Fruit fly (Drosophila melanogaster): ENCODE data around the gene CG2540.

CG2540 gene

dm6 chrX:12631317-12632156, 1.9 kb downstream of the CG2540 start, which contains the start of gene Tomosyn:
Gene Tomosyn, plus strand, starts transcription at chrX:12631605.
- TF ChIP-seq Dll (optimal IDR thresholded peaks at IDR 0.05) (no peak), usp (GFP tag; optimal IDR thresholded peaks at IDR 0.05) (no peak), pan (optimal IDR thresholded peaks at IDR 0.05) (no peak), CG8478 (optimal IDR thresholded peaks at IDR 0.05) (no peak), psq (optimal IDR thresholded peaks at IDR 0.05) (no peak), EcR (GFP tag; optimal IDR thresholded peaks at IDR 0.05) (no peak)

DNA sequence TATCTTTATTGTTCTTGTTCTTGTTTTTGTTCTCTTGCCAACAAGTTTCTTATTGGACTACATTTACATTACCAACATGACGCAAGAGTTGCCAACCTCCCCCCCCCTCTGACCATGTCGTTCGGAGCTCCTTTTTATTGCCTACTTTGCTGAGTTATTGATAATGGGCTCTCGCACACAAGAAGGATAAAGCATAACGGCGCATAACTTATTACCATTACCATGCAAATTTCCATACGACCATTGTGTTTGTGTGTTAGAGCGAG, 2.4 kb downstream of the CG2540 start:
- TF ChIP-seq pan (optimal IDR thresholded peaks at IDR 0.05) (no peak), psq (optimal IDR thresholded peaks at IDR 0.05) (no peak), usp (GFP tag; optimal IDR thresholded peaks at IDR 0.05) (no peak), CG8478 (optimal IDR thresholded peaks at IDR 0.05) (no peak), EcR (GFP tag; optimal IDR thresholded peaks at IDR 0.05) (no peak), Dll (optimal IDR thresholded peaks at IDR 0.05) (no peak)

DNA sequence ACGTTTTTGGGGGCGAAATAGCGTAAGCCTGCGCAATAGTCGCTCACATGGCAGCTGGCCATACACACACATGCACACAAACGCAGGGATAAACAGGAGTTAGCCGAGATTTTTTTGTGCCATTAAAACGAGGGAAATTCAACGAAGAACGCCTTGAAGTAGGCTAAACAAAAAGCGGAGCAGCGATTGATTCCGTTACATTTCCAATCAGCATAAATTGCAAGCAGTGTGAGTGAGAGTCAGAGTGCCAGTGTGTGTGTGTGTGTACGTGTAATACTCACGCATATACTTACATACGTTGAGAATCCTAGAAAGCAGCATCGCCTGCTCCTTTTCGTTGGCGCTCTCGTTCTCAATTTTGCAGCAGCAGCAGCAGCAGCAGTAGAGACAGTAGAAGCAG, 3.5 kb downstream of the CG2540 start:
- TF ChIP-seq CG8478 (optimal IDR thresholded peaks at IDR 0.05) (no peak), psq (optimal IDR thresholded peaks at IDR 0.05) (no peak), EcR (GFP tag; optimal IDR thresholded peaks at IDR 0.05) (no peak), usp (GFP tag; optimal IDR thresholded peaks at IDR 0.05) (no peak), pan (optimal IDR thresholded peaks at IDR 0.05) (no peak), Dll (optimal IDR thresholded peaks at IDR 0.05) (no peak)

- no peak for TF ChIP-seq CG8478 (optimal IDR thresholded peaks at IDR 0.05)
- no peak for TF ChIP-seq EcR (GFP tag; optimal IDR thresholded peaks at IDR 0.05)
- TF ChIP-seq usp (GFP tag; optimal IDR thresholded peaks at IDR 0.05) = no peak
- no peak for TF ChIP-seq pan (optimal IDR thresholded peaks at IDR 0.05)
- TF ChIP-seq psq (optimal IDR thresholded peaks at IDR 0.05) = no peak
- TF ChIP-seq Dll (optimal IDR thresholded peaks at IDR 0.05) = no peak
These were observed 4.3 kb downstream of the CG2540 start for dm6 chrX:12633992-12634391.

DNA sequence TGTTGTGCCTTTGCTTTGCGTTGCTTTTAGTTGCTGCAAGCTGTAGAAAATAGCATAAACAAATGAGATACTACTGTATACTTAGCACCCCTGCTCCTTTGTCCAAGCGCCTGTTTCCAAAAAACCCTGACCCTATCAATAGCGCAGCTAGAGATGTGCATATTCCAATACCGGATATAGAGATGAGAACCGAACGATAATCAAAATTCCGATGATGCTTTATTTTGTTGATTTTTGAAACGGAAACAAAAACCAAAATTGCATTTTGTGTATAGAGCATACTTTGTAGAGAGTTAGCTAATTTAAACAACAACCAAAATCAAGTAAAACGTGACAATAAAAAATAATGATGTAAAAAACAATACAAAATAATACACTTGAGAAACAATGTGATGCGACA, 15.7 kb downstream of the CG2540 start:
- no peak for TF ChIP-seq psq (optimal IDR thresholded peaks at IDR 0.05)
- TF ChIP-seq pan (optimal IDR thresholded peaks at IDR 0.05) = no peak
- no peak for TF ChIP-seq EcR (GFP tag; optimal IDR thresholded peaks at IDR 0.05)
- no peak for TF ChIP-seq usp (GFP tag; optimal IDR thresholded peaks at IDR 0.05)
- TF ChIP-seq Dll (optimal IDR thresholded peaks at IDR 0.05) = no peak
- TF ChIP-seq CG8478 (optimal IDR thresholded peaks at IDR 0.05) = no peak

DNA sequence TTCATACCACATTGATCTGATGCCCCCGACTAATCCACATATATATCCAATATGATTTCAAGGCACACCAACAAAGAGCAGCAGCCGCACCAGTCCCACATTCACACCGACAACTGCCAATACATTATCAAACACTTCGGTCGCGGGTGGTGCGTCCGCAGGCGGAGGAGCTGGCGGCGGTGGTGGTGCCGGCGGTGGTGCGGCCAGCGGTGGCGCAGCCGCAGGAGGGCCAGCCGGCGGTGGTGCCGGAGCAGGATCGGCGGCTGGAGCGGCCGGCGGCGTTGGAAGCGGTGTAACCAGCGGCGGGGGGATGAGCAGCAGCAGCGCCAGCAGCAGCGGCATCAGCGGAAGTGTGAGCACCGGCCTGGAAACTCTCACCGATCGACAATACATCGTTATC, 21.9 kb downstream of the CG2540 start:
- TF ChIP-seq CG8478 (optimal IDR thresholded peaks at IDR 0.05) (no peak), psq (optimal IDR thresholded peaks at IDR 0.05) (no peak), EcR (GFP tag; optimal IDR thresholded peaks at IDR 0.05) (no peak), usp (GFP tag; optimal IDR thresholded peaks at IDR 0.05) (no peak), Dll (optimal IDR thresholded peaks at IDR 0.05) (no peak), pan (optimal IDR thresholded peaks at IDR 0.05) (no peak)

DNA sequence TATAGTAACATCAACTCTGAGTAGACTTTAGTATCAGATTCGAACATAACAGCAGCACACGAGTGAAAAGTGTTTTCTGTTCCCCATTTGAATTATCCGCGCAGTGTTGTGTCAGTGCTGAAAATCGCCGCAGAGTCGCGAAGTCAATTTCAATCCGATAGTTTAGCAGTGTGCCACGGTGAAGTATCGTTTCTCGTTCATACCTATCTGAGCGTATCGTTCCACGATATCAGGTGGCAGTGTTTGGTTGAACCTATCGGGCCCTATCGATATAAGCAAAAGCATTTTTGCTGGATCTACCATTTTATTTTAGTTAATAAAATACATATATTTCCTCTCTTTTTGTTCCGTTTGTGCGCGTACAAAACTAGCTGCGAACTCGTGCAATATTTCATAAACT, 23.9 kb downstream of the CG2540 start, which contains the start of gene CkIalpha:
TSS of gene CkIalpha (plus strand) at position 53 of the 400 bp plus-strand sequence.
- TF ChIP-seq Dll (optimal IDR thresholded peaks at IDR 0.05) = no peak
- TF ChIP-seq psq (optimal IDR thresholded peaks at IDR 0.05) = no peak
- TF ChIP-seq usp (GFP tag; optimal IDR thresholded peaks at IDR 0.05) = no peak
- TF ChIP-seq EcR (GFP tag; optimal IDR thresholded peaks at IDR 0.05) = no peak
- no peak for TF ChIP-seq CG8478 (optimal IDR thresholded peaks at IDR 0.05)
- TF ChIP-seq pan (optimal IDR thresholded peaks at IDR 0.05) = no peak

DNA sequence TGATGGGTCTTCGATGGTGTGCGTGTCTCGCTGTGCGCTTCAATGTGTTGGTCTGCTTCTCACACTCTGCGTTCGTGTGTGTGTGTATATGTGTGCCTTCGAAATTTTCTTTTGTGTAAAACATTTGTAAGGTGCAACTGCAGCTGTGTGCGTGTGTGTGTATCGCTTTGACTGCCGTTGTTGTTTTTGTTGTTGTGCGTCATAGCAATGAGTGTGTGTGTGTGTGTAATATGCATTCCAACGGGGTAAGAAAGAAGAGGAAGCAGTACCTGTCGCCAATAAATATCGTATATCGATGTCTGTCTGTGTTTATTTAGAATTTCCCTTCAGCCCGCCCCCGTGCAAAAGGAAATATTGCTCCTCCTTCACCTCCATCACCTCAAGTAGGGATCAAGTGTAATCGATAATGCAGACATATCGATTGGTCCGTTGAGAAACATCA, 24.6 kb downstream of the CG2540 start:
- peak; percentile 83 for TF ChIP-seq CG8478 (optimal IDR thresholded peaks at IDR 0.05)
- no peak for TF ChIP-seq usp (GFP tag; optimal IDR thresholded peaks at IDR 0.05)

- TF ChIP-seq usp (GFP tag; optimal IDR thresholded peaks at IDR 0.05) (no peak), EcR (GFP tag; optimal IDR thresholded peaks at IDR 0.05) (no peak), pan (optimal IDR thresholded peaks at IDR 0.05) (no peak), Dll (optimal IDR thresholded peaks at IDR 0.05) (no peak), psq (optimal IDR thresholded peaks at IDR 0.05) (no peak), CG8478 (optimal IDR thresholded peaks at IDR 0.05) (no peak)
These were observed 28.8 kb downstream of the CG2540 start for dm6 chrX:12658400-12658998.

DNA sequence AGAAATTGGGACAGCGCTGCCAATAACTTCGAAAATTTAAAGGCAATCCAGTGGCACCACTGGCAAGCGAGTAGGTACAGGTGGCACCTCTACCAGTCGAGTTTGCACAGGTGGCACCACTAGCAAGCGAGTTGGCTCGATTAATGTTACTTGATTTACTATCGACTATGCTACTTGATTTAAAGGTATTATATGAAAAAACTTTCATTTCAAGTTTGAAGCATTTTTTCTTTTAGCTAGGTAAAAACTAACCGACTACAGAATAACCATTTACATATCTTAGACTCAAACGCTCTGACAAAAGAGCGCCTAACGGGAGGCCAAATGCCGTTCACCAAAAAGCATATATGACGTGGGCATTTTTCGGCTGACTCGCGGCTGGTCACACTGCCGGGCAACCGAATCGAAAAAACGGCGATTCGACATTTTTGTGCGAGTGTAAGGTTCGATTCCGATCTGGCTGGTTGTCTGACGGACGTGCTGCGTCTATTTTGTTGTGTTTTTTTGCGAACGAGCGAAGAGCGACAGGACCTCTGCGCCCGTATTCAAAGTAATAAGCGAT, 29.4 kb downstream of the CG2540 start, which contains the start of gene Tis11:
TSS of gene Tis11 (plus strand) at position 417 of the 562 bp plus-strand sequence.
- TF ChIP-seq EcR (GFP tag; optimal IDR thresholded peaks at IDR 0.05) = no peak
- TF ChIP-seq usp (GFP tag; optimal IDR thresholded peaks at IDR 0.05) = no peak
- no peak for TF ChIP-seq CG8478 (optimal IDR thresholded peaks at IDR 0.05)
- TF ChIP-seq psq (optimal IDR thresholded peaks at IDR 0.05) = no peak
- no peak for TF ChIP-seq pan (optimal IDR thresholded peaks at IDR 0.05)
- no peak for TF ChIP-seq Dll (optimal IDR thresholded peaks at IDR 0.05)

- no peak for TF ChIP-seq Dll (optimal IDR thresholded peaks at IDR 0.05)
- no peak for TF ChIP-seq EcR (GFP tag; optimal IDR thresholded peaks at IDR 0.05)
- TF ChIP-seq CG8478 (optimal IDR thresholded peaks at IDR 0.05) = no peak
- TF ChIP-seq usp (GFP tag; optimal IDR thresholded peaks at IDR 0.05) = no peak
- TF ChIP-seq psq (optimal IDR thresholded peaks at IDR 0.05) = no peak
- TF ChIP-seq pan (optimal IDR thresholded peaks at IDR 0.05) = no peak
These were observed 30.5 kb downstream of the CG2540 start for dm6 chrX:12660030-12660630.
